Worm (Caenorhabditis elegans) whole organism, L1 larva: ENCODE results near the gene D1044.7.
A peak's percentile ranks its signal among the peaks of the same experiment; 100 is the strongest.

Experiments
- C34B4.2 ChIP-seq: sonication (generic microtip); optimal IDR thresholded peaks from 2 replicates; lab custom pipeline; 2017; ENCODE audit warnings: mild to moderate bottlenecking, missing genetic modification characterization, missing compliant biosample characterization
- F16B12.6 ChIP-seq: fragments of 150-350 bp; optimal IDR thresholded peaks from 2 replicates; lab custom pipeline; 2014; ENCODE audit warnings: missing biosample characterization, missing genetic modification characterization
- aly-2 ChIP-seq: fragments of 150-350 bp; optimal IDR thresholded peaks from 2 replicates; lab custom pipeline; 2014; ENCODE audit warnings: missing biosample characterization, missing genetic modification characterization
- ama-1 ChIP-seq: fragments of 150-350 bp; optimal IDR thresholded peaks from 2 replicates; lab custom pipeline; 2014
- blmp-1 ChIP-seq: fragments of 150-350 bp; optimal IDR thresholded peaks from 2 replicates; lab custom pipeline; 2014; ENCODE audit warnings: missing biosample characterization, missing genetic modification characterization
- ceh-82 ChIP-seq, 3 experiments: fragments of 150-350 bp in 1 of 3; sonication (generic microtip) in 2 of 3; optimal IDR thresholded peaks; 2 replicates each; lab custom pipeline; 2014 to 2017; ENCODE audit warnings: missing biosample characterization in 3 of 3, missing genetic modification characterization in 3 of 3
- ceh-88 ChIP-seq: fragments of 200-800 bp; sonication (Bioruptor generic); IDR thresholded peaks from 2 replicates; pipeline ENCODE4 v1.3.6; 2022; ENCODE audit warnings: missing genetic modification characterization, missing compliant biosample characterization
- ceh-90 ChIP-seq: sonication (generic microtip); optimal IDR thresholded peaks from 2 replicates; lab custom pipeline; 2016; ENCODE audit warnings: missing genetic modification characterization, missing compliant biosample characterization
- ces-1 ChIP-seq: fragments of 150-350 bp; optimal IDR thresholded peaks from 2 replicates; lab custom pipeline; 2014; ENCODE audit warnings: missing biosample characterization, missing genetic modification reagents, missing genetic modification characterization
- dsc-1 ChIP-seq: sonication (generic microtip); optimal IDR thresholded peaks from 2 replicates; lab custom pipeline; 2016; ENCODE audit warnings: mild to moderate bottlenecking, missing genetic modification characterization, missing compliant biosample characterization
- efl-1 ChIP-seq, 4 experiments: fragments of 150-350 bp; optimal IDR thresholded peaks in 3 of 4; peaks in 1 of 4; 1 replicate in 1 of 4; 2 replicates in 3 of 4; lab custom pipeline; 2014; ENCODE audit warnings: missing biosample characterization in 2 of 4, missing genetic modification characterization in 2 of 4, missing genetic modification reagents in 2 of 4
- efl-3 ChIP-seq: fragments of 200-800 bp; sonication (Bioruptor generic); optimal IDR thresholded peaks from 2 replicates; lab custom pipeline; 2018; ENCODE audit warnings: mild to moderate bottlenecking, missing genetic modification characterization, missing compliant biosample characterization
- egl-13 ChIP-seq: sonication (generic microtip); optimal IDR thresholded peaks from 2 replicates; lab custom pipeline; 2016; ENCODE audit warnings: missing genotype, missing genetic modification reagents, missing genetic modification characterization, missing compliant biosample characterization
- egl-27 ChIP-seq, 2 experiments: fragments of 150-350 bp in 1 of 2; sonication (generic microtip); optimal IDR thresholded peaks; 3 replicates each; lab custom pipeline; 2017 to 2018; ENCODE audit warnings: missing biosample characterization in 2 of 2, missing genetic modification characterization in 2 of 2, missing genetic modification reagents in 2 of 2
- ets-5 ChIP-seq: fragments of 200-800 bp; sonication (Bioruptor generic); IDR thresholded peaks from 2 replicates; pipeline ENCODE4 v1.3.6; 2022; ENCODE audit warnings: missing genetic modification characterization, missing compliant biosample characterization
- fkh-4 ChIP-seq: sonication (generic microtip); optimal IDR thresholded peaks from 2 replicates; lab custom pipeline; 2016; ENCODE audit warnings: missing compliant biosample characterization, missing genetic modification characterization, borderline replicate concordance
- fkh-8 ChIP-seq: sonication (generic microtip); optimal IDR thresholded peaks from 2 replicates; lab custom pipeline; 2016; ENCODE audit warnings: mild to moderate bottlenecking, missing genetic modification characterization, missing compliant biosample characterization
- fos-1 ChIP-seq: fragments of 150-350 bp; optimal IDR thresholded peaks from 2 replicates; lab custom pipeline; 2014; ENCODE audit warnings: missing biosample characterization, missing genetic modification characterization
- grh-1 ChIP-seq: fragments of 200-800 bp; sonication (Bioruptor generic); IDR thresholded peaks from 2 replicates; pipeline ENCODE4 v1.3.6; 2022; ENCODE audit warnings: missing genetic modification reagents, missing genetic modification characterization, missing compliant biosample characterization
- hlh-17 ChIP-seq: fragments of 200-800 bp; sonication (Bioruptor generic); optimal IDR thresholded peaks from 2 replicates; lab custom pipeline; 2018; ENCODE audit warnings: missing genetic modification characterization, mild to moderate bottlenecking, missing compliant biosample characterization, moderate library complexity, borderline replicate concordance
- hlh-4 ChIP-seq: sonication (generic microtip); optimal IDR thresholded peaks from 2 replicates; lab custom pipeline; 2016; ENCODE audit warnings: mild to moderate bottlenecking, missing genetic modification characterization, missing compliant biosample characterization
- lin-15B ChIP-seq: fragments of 150-350 bp; sonication (generic microtip); optimal IDR thresholded peaks from 3 replicates; lab custom pipeline; 2014; ENCODE audit warnings: missing biosample characterization, missing genetic modification characterization
- lin-35 ChIP-seq, 2 experiments: fragments of 150-350 bp; optimal IDR thresholded peaks; 2 replicates each; lab custom pipeline; 2014; ENCODE audit warnings: missing biosample characterization in 2 of 2, missing genetic modification characterization in 2 of 2, missing genetic modification reagents in 2 of 2
- lin-39 ChIP-seq: fragments of 150-350 bp; optimal IDR thresholded peaks from 2 replicates; lab custom pipeline; 2014; ENCODE audit warnings: missing biosample characterization, missing genetic modification reagents, missing genetic modification characterization
- lir-3 ChIP-seq: sonication (generic microtip); optimal IDR thresholded peaks from 2 replicates; lab custom pipeline; 2016; ENCODE audit warnings: mild to moderate bottlenecking, missing genetic modification characterization, moderate library complexity, missing compliant biosample characterization; ENCODE audit not compliant: poor library complexity
- lsy-2 ChIP-seq, 2 experiments: fragments of 150-350 bp; optimal IDR thresholded peaks; 2 replicates each; lab custom pipeline; 2014; ENCODE audit warnings: missing biosample characterization in 2 of 2, missing genetic modification characterization in 2 of 2
- mep-1 ChIP-seq: fragments of 150-350 bp; optimal IDR thresholded peaks from 2 replicates; lab custom pipeline; 2014; ENCODE audit warnings: missing biosample characterization, missing genetic modification characterization
- nhr-12 ChIP-seq: sonication (generic microtip); optimal IDR thresholded peaks from 2 replicates; lab custom pipeline; 2017; ENCODE audit warnings: missing biosample characterization, missing genetic modification characterization
- nhr-19 ChIP-seq: fragments of 200-800 bp; sonication (Bioruptor generic); conservative IDR thresholded peaks from 2 replicates; pipeline ENCODE4 v1.3.6; 2022; ENCODE audit warnings: missing genetic modification characterization, missing compliant biosample characterization
- nhr-28 ChIP-seq: fragments of 150-350 bp; optimal IDR thresholded peaks from 2 replicates; lab custom pipeline; 2014; ENCODE audit warnings: missing biosample characterization, missing genetic modification characterization
- nhr-47 ChIP-seq: sonication (generic microtip); optimal IDR thresholded peaks from 2 replicates; lab custom pipeline; 2016; ENCODE audit warnings: mild to moderate bottlenecking, missing genetic modification characterization, moderate library complexity, missing compliant biosample characterization
- nhr-71 ChIP-seq: sonication (generic microtip); optimal IDR thresholded peaks from 2 replicates; lab custom pipeline; 2016; ENCODE audit warnings: mild to moderate bottlenecking, missing genetic modification characterization, moderate library complexity, missing compliant biosample characterization
- nhr-77 ChIP-seq: fragments of 150-350 bp; optimal IDR thresholded peaks from 2 replicates; lab custom pipeline; 2014; ENCODE audit warnings: missing biosample characterization, missing genetic modification characterization
- nhr-84 ChIP-seq: sonication (generic microtip); optimal IDR thresholded peaks from 2 replicates; lab custom pipeline; 2017; ENCODE audit warnings: missing biosample characterization, missing genetic modification characterization
- nhr-90 ChIP-seq: sonication (generic microtip); optimal IDR thresholded peaks from 2 replicates; lab custom pipeline; 2016; ENCODE audit warnings: mild to moderate bottlenecking, missing genetic modification characterization, missing compliant biosample characterization; ENCODE audit not compliant: poor library complexity
- pag-3 ChIP-seq: sonication (generic microtip); optimal IDR thresholded peaks from 2 replicates; lab custom pipeline; 2017; ENCODE audit warnings: missing genetic modification characterization, mild to moderate bottlenecking, missing compliant biosample characterization, antibody characterized with exemption, borderline replicate concordance; ENCODE audit not compliant: insufficient read depth
- pax-3 ChIP-seq: fragments of 200-800 bp; sonication (Bioruptor generic); optimal IDR thresholded peaks from 2 replicates; lab custom pipeline; 2018; ENCODE audit warnings: mild to moderate bottlenecking, missing genetic modification characterization, moderate library complexity, missing compliant biosample characterization
- pqm-1 ChIP-seq: sonication (generic microtip); optimal IDR thresholded peaks from 3 replicates; lab custom pipeline; 2017; ENCODE audit warnings: missing biosample characterization, missing genetic modification characterization
- rnt-1 ChIP-seq: sonication (generic microtip); optimal IDR thresholded peaks from 2 replicates; lab custom pipeline; 2016; ENCODE audit warnings: mild to moderate bottlenecking, missing genetic modification characterization, moderate library complexity, missing compliant biosample characterization
- skn-1 ChIP-seq: fragments of 150-350 bp; optimal IDR thresholded peaks from 2 replicates; lab custom pipeline; 2014; ENCODE audit warnings: missing biosample characterization, missing genetic modification characterization
- sox-4 ChIP-seq: sonication (generic microtip); optimal IDR thresholded peaks from 2 replicates; lab custom pipeline; 2016; ENCODE audit warnings: missing genetic modification characterization, missing compliant biosample characterization
- sptf-1 ChIP-seq: fragments of 150-350 bp; optimal IDR thresholded peaks from 2 replicates; lab custom pipeline; 2014; ENCODE audit warnings: missing biosample characterization, missing genetic modification characterization
- swsn-7 ChIP-seq: sonication (generic microtip); optimal IDR thresholded peaks from 2 replicates; lab custom pipeline; 2016; ENCODE audit warnings: missing genetic modification characterization, missing compliant biosample characterization
- tbx-2 ChIP-seq: sonication (generic microtip); optimal IDR thresholded peaks from 2 replicates; lab custom pipeline; 2016; ENCODE audit warnings: missing genetic modification characterization, missing compliant biosample characterization
- tlp-1 ChIP-seq: fragments of 150-350 bp; optimal IDR thresholded peaks from 2 replicates; lab custom pipeline; 2014; ENCODE audit warnings: missing biosample characterization, missing genetic modification characterization
- unc-130 ChIP-seq: fragments of 150-350 bp; optimal IDR thresholded peaks from 2 replicates; lab custom pipeline; 2017; ENCODE audit warnings: missing biosample characterization, missing genetic modification characterization, inconsistent platforms
- unc-62 ChIP-seq: fragments of 150-350 bp; optimal IDR thresholded peaks from 2 replicates; lab custom pipeline; 2014; ENCODE audit warnings: missing biosample characterization, missing genetic modification reagents, missing genetic modification characterization
- unc-86 ChIP-seq: sonication (generic microtip); optimal IDR thresholded peaks from 2 replicates; lab custom pipeline; 2016; ENCODE audit warnings: missing genetic modification characterization, missing compliant biosample characterization
- vab-15 ChIP-seq: sonication (generic microtip); optimal IDR thresholded peaks from 2 replicates; lab custom pipeline; 2017; ENCODE audit warnings: missing genotype, mild to moderate bottlenecking, missing genetic modification characterization, missing compliant biosample characterization
- xbp-1 ChIP-seq: sonication (generic microtip); optimal IDR thresholded peaks from 2 replicates; lab custom pipeline; 2016; ENCODE audit warnings: missing genetic modification characterization, missing compliant biosample characterization
- zag-1 ChIP-seq: fragments of 150-350 bp; optimal IDR thresholded peaks from 2 replicates; lab custom pipeline; 2014; ENCODE audit warnings: missing biosample characterization, missing genetic modification characterization
- zip-4 ChIP-seq: fragments of 200-800 bp; sonication (Bioruptor generic); optimal IDR thresholded peaks from 2 replicates; lab custom pipeline; 2018; ENCODE audit warnings: mild to moderate bottlenecking, missing genetic modification characterization, moderate library complexity, missing compliant biosample characterization
- ztf-11 ChIP-seq, 2 experiments: sonication (generic microtip); optimal IDR thresholded peaks; 2 replicates each; lab custom pipeline; 2016 to 2017; ENCODE audit warnings: missing genetic modification characterization in 2 of 2, missing biosample characterization in 1 of 2, missing compliant biosample characterization in 1 of 2

D1044.7 gene

DNA sequence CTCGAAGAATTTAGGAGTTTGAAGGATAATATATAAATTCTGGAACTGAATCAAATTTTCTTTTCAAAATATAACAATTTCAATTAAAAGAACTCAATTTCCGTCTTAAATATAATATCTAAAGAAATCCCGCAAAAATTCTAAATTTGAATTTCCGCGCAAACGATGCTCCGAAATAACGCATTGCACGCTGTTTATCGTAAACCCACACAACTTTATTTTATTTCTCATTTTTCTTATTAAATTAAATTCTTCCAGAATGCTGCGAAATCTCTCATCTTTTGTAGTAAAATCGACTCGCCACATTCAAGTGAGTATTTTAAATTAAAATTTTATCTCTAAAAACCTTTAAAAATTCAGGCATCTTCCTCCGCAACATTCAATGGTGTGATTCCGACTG lies 9.6 kb downstream of the D1044.7 start, which contains the start of gene R02F2.9:
TSS of gene R02F2.9 (plus strand) at position 218 of the 400 bp plus-strand sequence.
- TF ChIP-seq fkh-4 (tag; lab: Kevin White, UChicago) (no peak), ceh-90 (tag; lab: Kevin White, UChicago) (peak; percentile 37), fos-1 (no peak), mep-1 (peak; percentile 53), sox-4 (no peak), grh-1 (GFP tag; lab: Robert Waterston, UW) (peak; percentile 53; the same call in 1 of the 2 replicates), F16B12.6 (tag; lab: Kevin White, UChicago) (no peak), zag-1 (tag; lab: Kevin White, UChicago) (no peak), nhr-77 (tag; lab: Kevin White, UChicago) (no peak), lin-15B (tag; lab: Kevin White, UChicago) (peak; percentile 32), ama-1 (lab: Kevin White, UChicago) (no peak), lin-35 (GFP tag; optimal IDR thresholded peaks at IDR 0.05; lab: Kevin White, UChicago) (peak; percentile 91 to 96), blmp-1 (tag; lab: Kevin White, UChicago) (peak; percentile 55), egl-13 (peak; percentile 21), hlh-4 (tag; lab: Kevin White, UChicago) (no peak), lir-3 (peak; percentile 49), C34B4.2 (tag; lab: Kevin White, UChicago) (no peak), nhr-28 (tag; lab: Kevin White, UChicago) (no peak), ztf-11 (tag; optimal IDR thresholded peaks at IDR 0.05; lab: Kevin White, UChicago) (no peak), nhr-47 (peak; percentile 79), egl-27 (tag; optimal IDR thresholded peaks at IDR 0.05; lab: Kevin White, UChicago) (no peak), nhr-84 (tag; lab: Kevin White, UChicago) (no peak), nhr-12 (tag; lab: Kevin White, UChicago) (no peak), efl-3 (GFP tag; lab: Kevin White, UChicago) (no peak), nhr-90 (tag; lab: Kevin White, UChicago) (peak; percentile 46), xbp-1 (tag; lab: Kevin White, UChicago) (peak; percentile 76), nhr-71 (peak; percentile 82), sptf-1 (tag; lab: Kevin White, UChicago) (no peak), pqm-1 (tag; lab: Kevin White, UChicago) (no peak), pax-3 (tag; lab: Kevin White, UChicago) (no peak), fkh-8 (peak; percentile 41), unc-130 (tag; lab: Kevin White, UChicago) (no peak), dsc-1 (tag; lab: Kevin White, UChicago) (peak; percentile 75), ets-5 (GFP tag; lab: Robert Waterston, UW) (no peak), skn-1 (tag; lab: Kevin White, UChicago) (peak; percentile 74), ceh-88 (no peak), swsn-7 (peak; percentile 71), efl-1 (optimal IDR thresholded peaks at IDR 0.05; lab: Kevin White, UChicago) (peak; percentile 62 to 93), efl-1 (GFP tag; optimal IDR thresholded peaks at IDR 0.05 in 1 of 2; lab: Kevin White, UChicago) (peak; percentile 94 to 99), pag-3 (tag; lab: Kevin White, UChicago) (no peak), aly-2 (tag; lab: Kevin White, UChicago) (peak; percentile 13), lin-39 (tag; lab: Kevin White, UChicago) (peak; percentile 16), unc-62 (GFP tag; lab: Kevin White, UChicago) (no peak), tlp-1 (no peak), tbx-2 (tag; lab: Kevin White, UChicago) (peak; percentile 70), vab-15 (tag; lab: Kevin White, UChicago) (no peak), ces-1 (GFP tag; lab: Kevin White, UChicago) (no peak), lsy-2 (tag; optimal IDR thresholded peaks at IDR 0.05; lab: Kevin White, UChicago) (peak; percentile 75 to 80), zip-4 (GFP tag; lab: Kevin White, UChicago) (peak; percentile 7), unc-86 (tag; lab: Kevin White, UChicago) (peak; percentile 59), ceh-82 (tag; optimal IDR thresholded peaks at IDR 0.05; lab: Kevin White, UChicago) (peak in 2 of 3 experiments; percentile 44 to 57), hlh-17 (GFP tag; lab: Kevin White, UChicago) (no peak), rnt-1 (tag; lab: Kevin White, UChicago) (peak; percentile 50), nhr-19 (GFP tag; lab: Robert Waterston, UW) (peak; percentile 69)
